Fruit fly (Drosophila melanogaster) whole organism, embryonic: ENCODE results near the gene gry.
A peak's percentile ranks its signal among the peaks of the same experiment; 100 is the strongest.

ENCODE experiments used
- Abd-B ChIP-seq: fragments of 200-800 bp; sonication (Bioruptor generic); optimal IDR thresholded peaks from 2 replicates; lab custom pipeline; 2018; ENCODE audit warnings: missing biosample characterization, mild to moderate bottlenecking, missing genetic modification characterization, moderate library complexity
- Bdp1 ChIP-seq: fragments of 200-800 bp; sonication (Bioruptor generic); optimal IDR thresholded peaks from 3 replicates; lab custom pipeline; 2016; ENCODE audit warnings: missing biosample characterization, missing genetic modification characterization
- CG10209 ChIP-seq: fragments of 200-800 bp; sonication (Bioruptor generic); optimal IDR thresholded peaks from 3 replicates; lab custom pipeline; 2017; ENCODE audit warnings: missing biosample characterization, mild to moderate bottlenecking, missing genetic modification characterization, missing genetic modification reagents
- CG10274 ChIP-seq: fragments of 200-800 bp; sonication (Bioruptor generic); optimal IDR thresholded peaks from 3 replicates; lab custom pipeline; 2017; ENCODE audit warnings: missing biosample characterization, mild to moderate bottlenecking, missing genetic modification characterization
- CG11695 ChIP-seq: fragments of 200-800 bp; sonication (Bioruptor generic); IDR thresholded peaks from 3 replicates; pipeline ENCODE4 v1.3.6; 2022; ENCODE audit warnings: missing biosample characterization, missing genetic modification characterization
- CG13424 ChIP-seq: fragments of 200-800 bp; sonication (Bioruptor generic); optimal IDR thresholded peaks from 2 replicates; lab custom pipeline; 2019; ENCODE audit warnings: missing biosample characterization, mild to moderate bottlenecking, missing genetic modification characterization, moderate library complexity
- CG15696 ChIP-seq: fragments of 200-800 bp; sonication (Bioruptor generic); optimal IDR thresholded peaks from 2 replicates; lab custom pipeline; 2019; ENCODE audit warnings: missing biosample characterization, mild to moderate bottlenecking, missing genetic modification characterization, moderate library complexity
- CG16779 ChIP-seq: fragments of 200-800 bp; sonication (Bioruptor generic); IDR thresholded peaks from 2 replicates; pipeline ENCODE4 v1.3.6; 2022; ENCODE audit warnings: missing biosample characterization, missing genetic modification characterization
- CG17359 ChIP-seq: fragments of 200-800 bp; sonication (Bioruptor generic); optimal IDR thresholded peaks from 3 replicates; lab custom pipeline; 2018; ENCODE audit warnings: missing biosample characterization, mild to moderate bottlenecking, missing genetic modification characterization, moderate library complexity
- CG30403 ChIP-seq: fragments of 200-800 bp; sonication (Bioruptor generic); optimal IDR thresholded peaks from 3 replicates; lab custom pipeline; 2016; ENCODE audit warnings: missing biosample characterization, missing genetic modification characterization
- CG30431 ChIP-seq: fragments of 200-800 bp; sonication (Bioruptor generic); optimal IDR thresholded peaks from 2 replicates; lab custom pipeline; 2017; ENCODE audit warnings: missing biosample characterization, missing genetic modification characterization
- CG31441 ChIP-seq: fragments of 200-800 bp; sonication (Bioruptor generic); IDR thresholded peaks from 2 replicates; pipeline ENCODE4 v1.3.6; 2022; ENCODE audit warnings: missing biosample characterization, missing genetic modification characterization
- CG3847 ChIP-seq: fragments of 200-800 bp; sonication (Bioruptor generic); IDR thresholded peaks from 2 replicates; pipeline ENCODE4 v1.3.6; 2022; ENCODE audit warnings: missing biosample characterization, missing genetic modification characterization
- CG42726 ChIP-seq: fragments of 200-800 bp; sonication (Bioruptor generic); IDR thresholded peaks from 2 replicates; pipeline ENCODE4 v1.3.6; 2022; ENCODE audit warnings: missing biosample characterization, missing genetic modification characterization; ENCODE audit not compliant: partially characterized antibody
- CG6854 ChIP-seq: fragments of 200-800 bp; sonication (Bioruptor generic); optimal IDR thresholded peaks from 3 replicates; lab custom pipeline; 2017; ENCODE audit warnings: missing biosample characterization, mild to moderate bottlenecking, missing genetic modification characterization
- CG8765 ChIP-seq: fragments of 200-800 bp; sonication (Bioruptor generic); IDR thresholded peaks from 2 replicates; pipeline ENCODE4 v1.3.6; 2022; ENCODE audit warnings: missing biosample characterization, missing genetic modification characterization
- CG9437 ChIP-seq: fragments of 200-800 bp; sonication (Bioruptor generic); optimal IDR thresholded peaks from 2 replicates; lab custom pipeline; 2018; ENCODE audit warnings: missing biosample characterization, mild to moderate bottlenecking, missing genetic modification characterization
- Ets97D ChIP-seq: fragments of 200-800 bp; sonication (Bioruptor generic); optimal IDR thresholded peaks from 3 replicates; lab custom pipeline; 2016; ENCODE audit warnings: missing biosample characterization, missing genetic modification characterization
- Hey ChIP-seq: fragments of 200-800 bp; sonication (Bioruptor generic); optimal IDR thresholded peaks from 3 replicates; lab custom pipeline; 2018; ENCODE audit warnings: missing biosample characterization, mild to moderate bottlenecking, missing genetic modification characterization
- Hr39 ChIP-seq: fragments of >200 bp; optimal IDR thresholded peaks from 2 replicates; lab custom pipeline; 2017
- Hr51 ChIP-seq, 2 experiments: fragments of 200-800 bp; sonication (Bioruptor generic); optimal IDR thresholded peaks; 2 replicates in 1 of 2; 3 replicates in 1 of 2; lab custom pipeline; 2016 to 2018; ENCODE audit warnings: missing biosample characterization in 2 of 2, missing genetic modification characterization in 2 of 2, mild to moderate bottlenecking in 1 of 2, moderate library complexity in 1 of 2
- Mrtf ChIP-seq: fragments of 200-800 bp; sonication (Bioruptor generic); IDR thresholded peaks from 3 replicates; pipeline ENCODE4 v1.3.6; 2022; ENCODE audit warnings: missing biosample characterization, missing genetic modification characterization
- NC2α ChIP-seq: fragments of 200-800 bp; sonication (Bioruptor generic); optimal IDR thresholded peaks from 2 replicates; lab custom pipeline; 2016; ENCODE audit warnings: missing biosample characterization, missing genetic modification characterization
- Oli ChIP-seq: fragments of 200-800 bp; sonication (Bioruptor generic); optimal IDR thresholded peaks from 2 replicates; lab custom pipeline; 2018; ENCODE audit warnings: missing biosample characterization, mild to moderate bottlenecking, missing genetic modification characterization, moderate library complexity
- Tbp ChIP-seq: fragments of >200 bp; optimal IDR thresholded peaks from 2 replicates; lab custom pipeline; 2018; ENCODE audit warnings: missing biosample characterization, missing genetic modification characterization
- Usf ChIP-seq: fragments of 200-800 bp; sonication (Bioruptor generic); optimal IDR thresholded peaks from 2 replicates; lab custom pipeline; 2017; ENCODE audit warnings: missing genotype, missing biosample characterization, missing genetic modification characterization
- cad ChIP-seq: fragments of >200 bp; optimal IDR thresholded peaks from 2 replicates; lab custom pipeline; 2017; ENCODE audit warnings: missing biosample characterization, missing genetic modification characterization
- chn ChIP-seq: fragments of 200-800 bp; sonication (Bioruptor generic); optimal IDR thresholded peaks from 2 replicates; lab custom pipeline; 2016; ENCODE audit warnings: missing biosample characterization, missing genetic modification characterization
- crc ChIP-seq: fragments of 200-800 bp; sonication (Bioruptor generic); optimal IDR thresholded peaks from 2 replicates; lab custom pipeline; 2016; ENCODE audit warnings: missing biosample characterization, missing genetic modification characterization
- dmrt11E ChIP-seq: fragments of 200-800 bp; sonication (Bioruptor generic); optimal IDR thresholded peaks from 3 replicates; lab custom pipeline; 2018; ENCODE audit warnings: missing biosample characterization, mild to moderate bottlenecking, missing genetic modification characterization, moderate library complexity
- dpn ChIP-seq, 2 experiments: fragments of 200-800 bp; sonication (Bioruptor generic); optimal IDR thresholded peaks; 3 replicates each; lab custom pipeline; 2016; ENCODE audit warnings: missing biosample characterization in 2 of 2, missing genetic modification characterization in 2 of 2
- exex ChIP-seq: fragments of 200-800 bp; sonication (Bioruptor generic); optimal IDR thresholded peaks from 4 replicates; lab custom pipeline; 2018; ENCODE audit warnings: missing biosample characterization, mild to moderate bottlenecking, missing genetic modification characterization, moderate library complexity
- gcm ChIP-seq: fragments of 200-800 bp; sonication (Bioruptor generic); optimal IDR thresholded peaks from 2 replicates; lab custom pipeline; 2019; ENCODE audit warnings: missing biosample characterization, mild to moderate bottlenecking, missing genetic modification characterization, moderate library complexity
- hbn ChIP-seq: fragments of 200-800 bp; sonication (Bioruptor generic); IDR thresholded peaks from 2 replicates; pipeline ENCODE4 v1.3.6; 2022; ENCODE audit warnings: missing biosample characterization, missing genetic modification characterization; ENCODE audit not compliant: partially characterized antibody
- jigr1 ChIP-seq: fragments of 200-800 bp; sonication (Bioruptor generic); IDR thresholded peaks from 3 replicates; pipeline ENCODE4 v1.3.6; 2022; ENCODE audit warnings: missing biosample characterization, missing genetic modification characterization
- lab ChIP-seq: fragments of 200-800 bp; sonication (Bioruptor generic); optimal IDR thresholded peaks from 3 replicates; lab custom pipeline; 2017; ENCODE audit warnings: missing biosample characterization, missing genetic modification characterization, mild to moderate bottlenecking, moderate library complexity, missing genetic modification reagents
- nerfin-1 ChIP-seq: fragments of 200-800 bp; sonication (Bioruptor generic); optimal IDR thresholded peaks from 3 replicates; lab custom pipeline; 2019; ENCODE audit warnings: missing biosample characterization, mild to moderate bottlenecking, missing genetic modification characterization, moderate library complexity
- nerfin-2 ChIP-seq: fragments of 200-800 bp; sonication (Bioruptor generic); IDR thresholded peaks from 2 replicates; pipeline ENCODE4 v1.3.6; 2022; ENCODE audit warnings: missing biosample characterization, missing genetic modification characterization; ENCODE audit not compliant: partially characterized antibody
- odd ChIP-seq: fragments of 200-800 bp; sonication (Bioruptor generic); optimal IDR thresholded peaks from 2 replicates; lab custom pipeline; 2017; ENCODE audit warnings: missing biosample characterization, mild to moderate bottlenecking, missing genetic modification characterization
- pfk ChIP-seq: fragments of 200-800 bp; sonication (Bioruptor generic); optimal IDR thresholded peaks from 2 replicates; lab custom pipeline; 2018; ENCODE audit warnings: missing biosample characterization, mild to moderate bottlenecking, missing genetic modification characterization, moderate library complexity
- ro ChIP-seq: fragments of 200-800 bp; sonication (Bioruptor generic); IDR thresholded peaks from 2 replicates; pipeline ENCODE4 v1.3.6; 2022; ENCODE audit warnings: missing biosample characterization, missing genetic modification characterization
- schlank ChIP-seq: fragments of 200-800 bp; sonication (Bioruptor generic); optimal IDR thresholded peaks from 2 replicates; lab custom pipeline; 2018; ENCODE audit warnings: missing biosample characterization, mild to moderate bottlenecking, missing genetic modification characterization
- sd ChIP-seq: fragments of 200-800 bp; sonication (Bioruptor generic); optimal IDR thresholded peaks from 3 replicates; lab custom pipeline; 2018; ENCODE audit warnings: missing biosample characterization, mild to moderate bottlenecking, missing genetic modification characterization, moderate library complexity
- slbo ChIP-seq: fragments of 200-800 bp; sonication (Bioruptor generic); IDR thresholded peaks from 2 replicates; pipeline ENCODE4 v1.3.6; 2022; ENCODE audit warnings: missing biosample characterization, missing genetic modification characterization
- slp2 ChIP-seq: fragments of 200-800 bp; sonication (Bioruptor generic); optimal IDR thresholded peaks from 2 replicates; lab custom pipeline; 2016; ENCODE audit warnings: missing biosample characterization, missing genetic modification characterization
- sob ChIP-seq: fragments of 200-800 bp; sonication (Bioruptor generic); IDR thresholded peaks from 2 replicates; pipeline ENCODE4 v1.3.6; 2022; ENCODE audit warnings: missing biosample characterization, missing genetic modification characterization
- sr ChIP-seq: fragments of 200-800 bp; sonication (Bioruptor generic); IDR thresholded peaks from 3 replicates; pipeline ENCODE4 v1.3.6; 2022; ENCODE audit warnings: missing biosample characterization, missing genetic modification characterization
- stc ChIP-seq: fragments of 200-800 bp; sonication (Bioruptor generic); IDR thresholded peaks from 2 replicates; pipeline ENCODE4 v1.3.6; 2022; ENCODE audit warnings: missing biosample characterization, missing genetic modification characterization
- sug ChIP-seq: fragments of 200-800 bp; optimal IDR thresholded peaks from 2 replicates; lab custom pipeline; 2019; ENCODE audit warnings: missing biosample characterization, mild to moderate bottlenecking, missing genetic modification characterization, moderate library complexity
- tio ChIP-seq: fragments of 200-800 bp; sonication (Bioruptor generic); optimal IDR thresholded peaks from 2 replicates; lab custom pipeline; 2017; ENCODE audit warnings: missing biosample characterization, missing genetic modification characterization, inconsistent platforms
- z ChIP-seq: fragments of 200-800 bp; sonication (Bioruptor generic); IDR thresholded peaks from 3 replicates; pipeline ENCODE4 v1.3.6; 2022; ENCODE audit warnings: missing biosample characterization, missing genetic modification characterization

Gene gry

DNA sequence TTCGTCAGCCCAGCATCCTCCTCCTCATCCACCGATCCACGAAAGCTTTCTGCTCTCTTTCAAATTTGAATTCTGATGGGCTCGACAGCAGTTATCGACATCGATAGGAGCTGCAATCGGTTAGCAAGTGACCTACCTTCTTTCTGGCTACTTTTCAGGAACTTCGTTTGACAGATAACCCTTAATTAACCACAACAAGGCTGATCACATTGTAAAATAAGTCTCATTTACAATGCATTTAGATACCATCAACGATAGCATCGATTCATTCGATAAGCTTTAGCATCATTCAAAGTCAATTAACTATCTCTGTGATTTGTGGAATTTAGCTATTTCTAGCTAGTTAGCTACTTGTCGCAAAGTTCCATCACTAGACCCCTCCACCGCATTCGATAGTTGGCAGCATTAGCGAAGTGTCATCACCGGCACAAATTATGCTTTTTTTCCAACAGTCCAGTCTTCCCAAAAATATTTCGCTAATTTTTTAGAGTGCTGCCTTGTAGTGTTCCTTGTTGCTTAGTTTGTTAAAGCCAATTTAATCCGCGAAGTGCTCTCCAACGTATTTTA lies 20.3 kb upstream of the gry start, which contains the start of the genes MnM and Girdin (continued):
- TF ChIP-seq CG9437 (GFP tag; lab: Kevin White, UChicago) (no peak), CG6854 (no peak), Hr51 (GFP tag; optimal IDR thresholded peaks at IDR 0.05; lab: Kevin White, UChicago) (peak in 1 of 2 experiments; percentile 74), CG42726 (GFP tag; lab: Robert Waterston, UW) (0 out of 2 replicates have a peak, but pooled peaks have one; percentile 49), Oli (peak; percentile 27), Tbp (GFP tag; lab: Kevin White, UChicago) (peak; percentile 39), Abd-B (peak; percentile 75), dmrt11E (tag; lab: Kevin White, UChicago) (peak; percentile 38), z (GFP tag; lab: Robert Waterston, UW) (no peak), hbn (GFP tag; lab: Robert Waterston, UW) (peak; percentile 75), NC2α (GFP tag; lab: Kevin White, UChicago) (no peak), dpn (GFP tag; optimal IDR thresholded peaks at IDR 0.05; lab: Kevin White, UChicago) (peak; percentile 77 to 83), Ets97D (GFP tag; lab: Kevin White, UChicago) (peak; percentile 79), CG31441 (no peak), CG10274 (GFP tag; lab: Kevin White, UChicago) (no peak), nerfin-1 (tag; lab: Kevin White, UChicago) (peak; percentile 6), Hr39 (lab: Kevin White, UChicago) (no peak), Mrtf (GFP tag; lab: Robert Waterston, UW) (no peak), sob (GFP tag; lab: Robert Waterston, UW) (peak; percentile 62), CG30431 (GFP tag; lab: Kevin White, UChicago) (peak; percentile 15), CG3847 (GFP tag; lab: Robert Waterston, UW) (peak; percentile 73), Bdp1 (peak; percentile 54), CG17359 (tag; lab: Kevin White, UChicago) (no peak), stc (no peak), CG8765 (GFP tag; lab: Robert Waterston, UW) (no peak), slbo (GFP tag; lab: Robert Waterston, UW) (peak; percentile 83), CG15696 (tag; lab: Kevin White, UChicago) (peak; percentile 41), jigr1 (no peak), Hey (tag; lab: Kevin White, UChicago) (no peak), slp2 (GFP tag; lab: Kevin White, UChicago) (peak; percentile 51), gcm (GFP tag; lab: Kevin White, UChicago) (no peak), nerfin-2 (GFP tag; lab: Robert Waterston, UW) (peak; percentile 59), tio (GFP tag; lab: Kevin White, UChicago) (no peak), CG10209 (GFP tag; lab: Kevin White, UChicago) (peak; percentile 56), CG11695 (GFP tag; lab: Robert Waterston, UW) (no peak), pfk (GFP tag; lab: Kevin White, UChicago) (no peak), CG30403 (peak; percentile 87), Usf (GFP tag; lab: Kevin White, UChicago) (no peak), sd (tag; lab: Kevin White, UChicago) (peak; percentile 91), crc (GFP tag; lab: Kevin White, UChicago) (peak; percentile 0), cad (GFP tag; lab: Kevin White, UChicago) (no peak), exex (tag; lab: Kevin White, UChicago) (no peak), sr (GFP tag; lab: Robert Waterston, UW) (no peak), chn (GFP tag; lab: Kevin White, UChicago) (peak; percentile 78), sug (tag; lab: Kevin White, UChicago) (no peak), schlank (tag; lab: Kevin White, UChicago) (no peak), CG16779 (GFP tag; lab: Robert Waterston, UW) (no peak), ro (GFP tag; lab: Robert Waterston, UW) (no peak), odd (GFP tag; lab: Kevin White, UChicago) (no peak), lab (no peak), CG13424 (tag; lab: Kevin White, UChicago) (peak; percentile 70)
